Worm (Caenorhabditis elegans): ENCODE results near the gene nspa-2.

- TF ChIP-seq R02D3.7 (tag; optimal IDR thresholded peaks at IDR 0.05) (no peak), nhr-21 (tag; optimal IDR thresholded peaks at IDR 0.05) (no peak), lin-39 (tag; optimal IDR thresholded peaks at IDR 0.05) (no peak), gmeb-1 (tag; optimal IDR thresholded peaks at IDR 0.05) (no peak), snpc-4 (tag; optimal IDR thresholded peaks at IDR 0.05) (no peak), elt-1 (tag; optimal IDR thresholded peaks at IDR 0.05) (no peak), ceh-82 (tag; optimal IDR thresholded peaks at IDR 0.05) (no peak)
Measured at ce11 chrV:14875371-14875770, 15.5 kb upstream of the nspa-2 start, which contains the start of gene ZC412.5.
